Worm (Caenorhabditis elegans): Measurements from ENCODE around the gene T21C12.8.

DNA sequence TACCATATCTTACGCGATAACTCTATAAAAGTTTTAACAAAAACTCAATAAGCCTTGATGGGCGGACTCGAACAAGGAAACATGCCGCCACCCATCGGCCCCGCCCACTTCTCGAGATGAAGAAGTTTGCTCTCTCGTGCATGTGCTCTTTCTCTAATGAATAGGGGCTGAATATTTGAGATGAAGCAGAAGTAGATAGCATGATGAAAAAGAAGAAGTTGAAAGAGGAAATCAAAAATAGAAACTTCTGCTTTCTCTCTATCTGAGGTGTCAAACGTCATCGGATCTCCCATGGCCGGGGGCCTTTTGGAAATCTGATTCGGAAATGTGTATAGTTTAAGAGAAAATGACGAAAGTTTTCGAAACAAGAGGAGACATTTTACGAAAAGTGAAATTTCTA, 26.0 kb upstream of the T21C12.8 start:
- no peak for TF ChIP-seq ama-1 (optimal IDR thresholded peaks at IDR 0.05)
- TF ChIP-seq zip-5 (tag; optimal IDR thresholded peaks at IDR 0.05), result no peak
- TF ChIP-seq ets-4 (tag; optimal IDR thresholded peaks at IDR 0.05), result no peak
- TF ChIP-seq sox-4 (tag; optimal IDR thresholded peaks at IDR 0.05), result no peak
- no peak for TF ChIP-seq pha-4 (tag; optimal IDR thresholded peaks at IDR 0.05)
- no peak for TF ChIP-seq pqm-1 (tag; optimal IDR thresholded peaks at IDR 0.05)
- no peak for TF ChIP-seq ceh-30 (tag; optimal IDR thresholded peaks at IDR 0.05)
- no peak for TF ChIP-seq fkh-10 (GFP tag; optimal IDR thresholded peaks at IDR 0.05)
- no peak for TF ChIP-seq ahr-1 (tag; optimal IDR thresholded peaks at IDR 0.05)
- no peak for TF ChIP-seq nhr-11 (tag; optimal IDR thresholded peaks at IDR 0.05)
- no peak for TF ChIP-seq F13H6.1 (tag; optimal IDR thresholded peaks at IDR 0.05)
- no peak for TF ChIP-seq dmd-4 (tag; optimal IDR thresholded peaks at IDR 0.05; ENCODE audit: borderline replicate concordance)
- no peak for TF ChIP-seq ceh-9 (tag; optimal IDR thresholded peaks at IDR 0.05)
